Worm (Caenorhabditis elegans) whole organism, late embryonic: ENCODE measurements around the gene F59E11.5.

Source experiments
- F13H6.1 ChIP-seq: sonication (generic microtip); optimal IDR thresholded peaks from 2 replicates; lab custom pipeline; 2016; ENCODE audit warnings: missing genetic modification characterization, missing compliant biosample characterization
- K09A11.1 ChIP-seq: sonication (generic microtip); optimal IDR thresholded peaks from 2 replicates; lab custom pipeline; 2017; ENCODE audit warnings: antibody characterized with exemption, mild to moderate bottlenecking, missing genetic modification characterization, missing compliant biosample characterization; ENCODE audit not compliant: insufficient read depth
- T23F11.4 ChIP-seq: fragments of 200-800 bp; sonication (Bioruptor generic); optimal IDR thresholded peaks from 2 replicates; lab custom pipeline; 2018; ENCODE audit warnings: mild to moderate bottlenecking, missing genetic modification characterization, missing compliant biosample characterization
- ahr-1 ChIP-seq: sonication (generic microtip); optimal IDR thresholded peaks from 2 replicates; lab custom pipeline; 2016; ENCODE audit warnings: missing genetic modification characterization, missing compliant biosample characterization
- ceh-14 ChIP-seq: sonication (generic microtip); optimal IDR thresholded peaks from 2 replicates; lab custom pipeline; 2016; ENCODE audit warnings: missing genotype, missing genetic modification characterization, missing compliant biosample characterization
- ceh-2 ChIP-seq: sonication (generic microtip); optimal IDR thresholded peaks from 2 replicates; lab custom pipeline; 2016; ENCODE audit warnings: missing genotype, missing genetic modification characterization, missing compliant biosample characterization
- ceh-22 ChIP-seq: sonication (generic microtip); optimal IDR thresholded peaks from 2 replicates; lab custom pipeline; 2017; ENCODE audit warnings: missing biosample characterization, missing genetic modification characterization
- ceh-30 ChIP-seq: fragments of 150-350 bp; optimal IDR thresholded peaks from 2 replicates; lab custom pipeline; 2014; ENCODE audit warnings: missing biosample characterization, missing genetic modification characterization
- ceh-34 ChIP-seq: sonication (generic microtip); optimal IDR thresholded peaks from 2 replicates; lab custom pipeline; 2016; ENCODE audit warnings: mild to moderate bottlenecking, missing genetic modification characterization, missing compliant biosample characterization
- ceh-45 ChIP-seq: fragments of 200-800 bp; sonication (Bioruptor generic); IDR thresholded peaks from 2 replicates; pipeline ENCODE4 v1.3.6; 2022; ENCODE audit warnings: missing genetic modification reagents, missing genetic modification characterization, missing compliant biosample characterization
- dve-1 ChIP-seq: sonication (generic microtip); optimal IDR thresholded peaks from 2 replicates; lab custom pipeline; 2017; ENCODE audit warnings: antibody characterized with exemption, mild to moderate bottlenecking, missing genetic modification characterization, missing compliant biosample characterization
- elt-2 ChIP-seq: sonication (generic microtip); optimal IDR thresholded peaks from 2 replicates; lab custom pipeline; 2016; ENCODE audit warnings: missing genetic modification reagents, missing genetic modification characterization, missing compliant biosample characterization
- eyg-1 ChIP-seq: sonication (generic microtip); optimal IDR thresholded peaks from 2 replicates; lab custom pipeline; 2016; ENCODE audit warnings: missing genotype, missing genetic modification characterization, missing compliant biosample characterization
- fax-1 ChIP-seq: sonication (generic microtip); optimal IDR thresholded peaks from 2 replicates; lab custom pipeline; 2016; ENCODE audit warnings: missing genotype, missing genetic modification characterization, missing compliant biosample characterization
- fkh-10 ChIP-seq: fragments of 150-350 bp; optimal IDR thresholded peaks from 2 replicates; lab custom pipeline; 2014; ENCODE audit warnings: missing biosample characterization, missing genetic modification reagents, missing genetic modification characterization
- fkh-6 ChIP-seq: sonication (generic microtip); optimal IDR thresholded peaks from 2 replicates; lab custom pipeline; 2016; ENCODE audit warnings: missing genetic modification characterization, missing compliant biosample characterization
- hlh-15 ChIP-seq: sonication (generic microtip); optimal IDR thresholded peaks from 2 replicates; lab custom pipeline; 2016; ENCODE audit warnings: missing genetic modification characterization, missing compliant biosample characterization
- hlh-30 ChIP-seq: sonication (generic microtip); optimal IDR thresholded peaks from 2 replicates; lab custom pipeline; 2017; ENCODE audit warnings: antibody characterized with exemption, missing genetic modification characterization, missing compliant biosample characterization; ENCODE audit not compliant: insufficient read depth
- hlh-6 ChIP-seq: sonication (generic microtip); optimal IDR thresholded peaks from 2 replicates; lab custom pipeline; 2016; ENCODE audit warnings: missing genotype, missing genetic modification characterization, missing compliant biosample characterization
- lin-11 ChIP-seq: fragments of 200-800 bp; sonication (Bioruptor generic); optimal IDR thresholded peaks from 2 replicates; lab custom pipeline; 2018; ENCODE audit warnings: mild to moderate bottlenecking, missing genetic modification characterization, missing compliant biosample characterization
- madf-2 ChIP-seq: sonication (generic microtip); optimal IDR thresholded peaks from 2 replicates; lab custom pipeline; 2017; ENCODE audit warnings: missing genetic modification characterization, missing compliant biosample characterization
- mec-3 ChIP-seq: sonication (generic microtip); optimal IDR thresholded peaks from 2 replicates; lab custom pipeline; 2016; ENCODE audit warnings: borderline replicate concordance, missing genetic modification characterization, missing compliant biosample characterization
- nfya-1 ChIP-seq: sonication (generic microtip); optimal IDR thresholded peaks from 2 replicates; lab custom pipeline; 2017; ENCODE audit warnings: missing genetic modification characterization, mild to moderate bottlenecking, missing compliant biosample characterization, antibody characterized with exemption, moderate library complexity
- pax-1 ChIP-seq: fragments of 150-350 bp; optimal IDR thresholded peaks from 2 replicates; lab custom pipeline; 2014; ENCODE audit warnings: missing biosample characterization, missing genetic modification characterization
- pha-4 ChIP-seq: fragments of 150-350 bp; optimal IDR thresholded peaks from 2 replicates; lab custom pipeline; 2018; ENCODE audit warnings: missing biosample characterization, missing genetic modification reagents, missing genetic modification characterization
- pqm-1 ChIP-seq: sonication (generic microtip); optimal IDR thresholded peaks from 2 replicates; lab custom pipeline; 2016; ENCODE audit warnings: missing genetic modification characterization, missing compliant biosample characterization
- pros-1 ChIP-seq: fragments of 150-350 bp; optimal IDR thresholded peaks from 2 replicates; lab custom pipeline; 2014; ENCODE audit warnings: missing biosample characterization, missing genetic modification reagents, missing genetic modification characterization
- ref-2 ChIP-seq: sonication (generic microtip); optimal IDR thresholded peaks from 2 replicates; lab custom pipeline; 2016; ENCODE audit warnings: missing genetic modification characterization, missing compliant biosample characterization
- sdc-2 ChIP-seq: sonication (generic microtip); optimal IDR thresholded peaks from 2 replicates; lab custom pipeline; 2016; ENCODE audit warnings: missing genotype, missing genetic modification characterization, missing compliant biosample characterization
- sox-4 ChIP-seq: sonication (generic microtip); optimal IDR thresholded peaks from 2 replicates; lab custom pipeline; 2017; ENCODE audit warnings: mild to moderate bottlenecking, missing genetic modification characterization, inconsistent platforms, missing compliant biosample characterization
- tbx-2 ChIP-seq: sonication (generic microtip); optimal IDR thresholded peaks from 2 replicates; lab custom pipeline; 2016; ENCODE audit warnings: missing genetic modification characterization, missing compliant biosample characterization
- unc-3 ChIP-seq, 2 experiments: fragments of 200-800 bp in 1 of 2; sonication (Bioruptor generic) in 1 of 2; sonication (generic microtip) in 1 of 2; conservative IDR thresholded peaks in 1 of 2; optimal IDR thresholded peaks in 1 of 2; 2 replicates each; pipeline versions ENCODE4 v1.3.6 to Lab custom; 2016 to 2022; ENCODE audit warnings: missing compliant biosample characterization in 2 of 2, missing genetic modification characterization in 2 of 2, missing genetic modification reagents in 1 of 2
- unc-42 ChIP-seq: sonication (generic microtip); optimal IDR thresholded peaks from 2 replicates; lab custom pipeline; 2016; ENCODE audit warnings: missing genotype, missing genetic modification characterization, missing compliant biosample characterization
- unc-55 ChIP-seq: sonication (generic microtip); optimal IDR thresholded peaks from 2 replicates; lab custom pipeline; 2017; ENCODE audit warnings: missing biosample characterization, missing genetic modification reagents, missing genetic modification characterization

Gene F59E11.5

DNA sequence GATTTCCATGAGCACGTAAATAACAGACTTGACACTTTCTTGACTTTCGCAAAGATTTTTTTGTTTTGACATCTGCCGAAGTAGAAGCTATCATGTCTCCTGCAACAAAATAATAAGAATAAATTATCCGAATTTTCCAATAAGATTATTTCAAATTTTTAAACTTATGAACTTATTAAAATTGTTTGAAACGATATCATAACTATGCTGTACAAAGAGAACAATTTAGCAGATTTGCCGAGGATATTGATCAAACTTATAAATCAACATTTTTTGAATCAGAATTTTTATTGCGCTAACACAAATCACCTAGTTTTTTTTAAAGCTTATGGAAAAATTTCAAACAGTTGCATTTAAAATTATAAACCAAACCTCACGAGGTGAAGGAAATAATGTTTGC, 22.6 kb upstream of the F59E11.5 start, which contains the start of gene nhr-195 (continued):
- TF ChIP-seq unc-3 (GFP tag; conservative IDR thresholded peaks at IDR 0.05; lab: Robert Waterston, UW) (no peak), unc-3 (tag; optimal IDR thresholded peaks at IDR 0.05; lab: Kevin White, UChicago) (no peak), mec-3 (tag; lab: Kevin White, UChicago) (no peak), hlh-15 (tag; lab: Kevin White, UChicago) (no peak)

DNA sequence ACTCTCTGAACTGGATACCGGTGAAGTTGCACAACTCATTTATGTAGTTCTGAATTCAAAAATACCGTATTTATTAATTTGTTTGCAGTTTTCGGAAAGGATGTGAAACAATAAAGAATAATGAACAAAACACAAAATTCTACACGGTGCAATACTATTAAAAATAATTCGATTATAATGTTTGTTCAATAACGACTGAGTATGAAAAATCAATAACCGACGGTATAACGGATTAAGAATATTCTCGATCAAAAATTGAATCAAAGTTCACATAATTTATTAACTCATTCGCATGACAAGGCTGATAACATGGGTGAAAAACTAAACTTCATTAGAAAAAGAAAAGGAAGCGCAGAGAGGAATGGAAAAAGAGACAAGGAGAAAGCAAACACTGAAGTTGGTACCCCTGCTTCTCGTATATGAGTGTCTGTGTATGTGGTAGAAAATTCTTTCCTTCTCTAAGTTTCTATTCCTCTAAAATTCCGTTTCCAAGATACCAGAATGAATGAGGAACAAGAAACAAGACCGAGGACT, 19.9 kb upstream of the F59E11.5 start, which contains the start of gene nhr-143:
Gene nhr-143, minus strand, starts transcription at position 51 of the 534 bp plus-strand sequence.
- TF ChIP-seq pqm-1: no peak
- TF ChIP-seq K09A11.1 (tag; lab: Kevin White, UChicago): no peak
- TF ChIP-seq sdc-2: no peak
- TF ChIP-seq sox-4 (tag; lab: Kevin White, UChicago): no peak
- no peak for TF ChIP-seq dve-1 (tag; lab: Kevin White, UChicago)

DNA sequence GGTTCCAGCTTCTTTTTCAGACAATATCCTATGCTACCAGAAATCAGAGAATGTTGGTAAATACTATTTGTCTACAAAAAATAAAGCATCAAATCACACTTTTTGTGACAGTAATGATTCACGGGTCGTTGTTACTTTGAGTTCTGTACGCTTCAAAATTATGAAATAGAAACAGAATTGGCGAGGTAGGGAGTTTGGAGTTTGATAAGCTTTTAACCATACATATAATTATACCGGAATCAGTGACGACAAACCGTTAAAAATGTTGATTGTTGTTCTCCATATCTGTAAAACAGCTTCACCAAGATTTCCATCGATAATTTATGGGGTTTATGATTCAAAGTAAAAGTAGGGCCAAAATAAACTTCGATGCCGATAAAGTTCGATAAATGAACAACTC, 17.0 kb upstream of the F59E11.5 start:
- no peak for TF ChIP-seq pha-4

DNA sequence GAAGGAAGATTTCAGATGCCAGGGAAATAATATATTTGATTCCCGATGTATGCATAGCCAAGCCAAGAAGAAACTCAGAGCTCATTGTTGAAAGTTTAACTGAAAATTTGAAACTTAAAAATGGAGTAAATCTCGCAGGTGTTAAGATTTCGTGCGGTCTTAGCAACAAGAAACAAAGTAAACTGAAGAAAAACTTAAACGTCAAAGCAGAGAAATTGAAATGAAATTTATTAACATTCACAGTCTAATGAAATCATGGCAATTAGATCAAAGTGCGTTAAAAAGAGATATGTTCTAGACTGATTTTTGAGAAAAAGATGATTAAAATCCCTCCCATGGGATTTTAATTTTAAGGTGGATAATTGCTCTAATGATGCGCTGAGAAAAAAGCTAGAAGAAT, 14.1 kb upstream of the F59E11.5 start, which contains the start of gene str-84:
Gene str-84, minus strand, starts transcription at position 101 of the 400 bp plus-strand sequence.
- TF ChIP-seq fax-1 (tag; lab: Kevin White, UChicago) (no peak), hlh-6 (tag; lab: Kevin White, UChicago) (no peak), ceh-14 (tag; lab: Kevin White, UChicago) (no peak), sox-4 (tag; lab: Kevin White, UChicago) (no peak), fkh-6 (tag; lab: Kevin White, UChicago) (no peak), F13H6.1 (no peak), tbx-2 (tag; lab: Kevin White, UChicago) (no peak), pqm-1 (no peak), nfya-1 (no peak), unc-42 (tag; lab: Kevin White, UChicago) (no peak), pax-1 (no peak), eyg-1 (tag; lab: Kevin White, UChicago) (no peak), unc-55 (no peak)

DNA sequence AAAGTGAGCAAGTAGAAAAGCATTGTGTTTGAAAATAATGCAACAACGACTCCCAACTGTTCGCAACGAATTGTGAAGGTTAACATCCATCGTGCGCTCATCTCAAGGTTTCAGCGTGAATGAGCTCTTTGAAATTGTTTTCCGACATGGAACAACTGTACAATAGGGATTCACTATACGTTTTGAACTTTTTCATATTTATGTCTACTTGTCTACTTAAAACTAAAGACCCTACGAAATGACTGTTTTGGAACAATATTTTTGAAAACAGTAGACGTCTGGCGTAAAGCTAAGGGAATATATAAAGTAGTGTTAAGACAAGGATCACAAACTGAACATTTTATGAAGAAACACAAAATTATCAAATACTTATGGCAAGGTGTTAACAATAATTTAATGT, 11.3 kb upstream of the F59E11.5 start, which contains the start of gene str-86:
Gene str-86, minus strand, starts transcription at position 101 of the 400 bp plus-strand sequence.
- no peak for TF ChIP-seq eyg-1 (tag; lab: Kevin White, UChicago)
- TF ChIP-seq ceh-30 (tag; lab: Kevin White, UChicago): no peak
- no peak for TF ChIP-seq hlh-30

DNA sequence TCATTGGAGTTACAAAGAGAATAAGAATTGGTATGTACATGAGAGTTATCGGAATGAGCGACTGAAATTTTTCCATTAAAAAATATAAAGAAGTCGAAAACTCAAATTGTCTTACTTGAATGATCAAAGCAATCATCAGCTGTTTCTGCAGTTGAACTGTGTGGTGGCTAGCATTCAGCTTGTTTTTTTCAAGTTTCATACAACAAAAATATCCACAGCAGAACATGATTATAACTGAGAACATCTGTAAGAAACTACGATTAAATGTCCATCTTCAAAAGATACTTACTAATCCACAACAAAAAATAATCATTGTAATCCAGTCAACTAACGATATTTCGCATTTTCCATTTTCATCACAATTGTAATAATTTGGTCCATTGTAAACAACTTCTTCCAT, 10.1 kb upstream of the F59E11.5 start:
- TF ChIP-seq madf-2 (tag; lab: Kevin White, UChicago) (no peak), fkh-10 (GFP tag; lab: Kevin White, UChicago) (no peak), ceh-45 (GFP tag; lab: Robert Waterston, UW) (no peak), ahr-1 (tag; lab: Kevin White, UChicago) (no peak), ceh-22 (tag; lab: Kevin White, UChicago) (no peak), ceh-34 (no peak), unc-55 (no peak), pha-4 (no peak), lin-11 (tag; lab: Kevin White, UChicago) (no peak), T23F11.4 (no peak), elt-2 (tag; lab: Kevin White, UChicago) (no peak), ref-2 (tag; lab: Kevin White, UChicago) (no peak), unc-42 (tag; lab: Kevin White, UChicago) (no peak), ceh-2 (no peak), pros-1 (tag; lab: Kevin White, UChicago) (no peak), unc-3 (GFP tag; conservative IDR thresholded peaks at IDR 0.05; lab: Robert Waterston, UW) (no peak), unc-3 (tag; optimal IDR thresholded peaks at IDR 0.05; lab: Kevin White, UChicago) (no peak), F13H6.1 (no peak)
